Worm (Caenorhabditis elegans) whole organism, L4 larva: ENCODE measurements around the gene srj-25.
A peak's percentile ranks its signal among the peaks of the same experiment; 100 is the strongest.

ENCODE experiments used
- D1046.2 ChIP-seq: fragments of 200-800 bp; sonication (Bioruptor generic); IDR thresholded peaks from 2 replicates; pipeline ENCODE4 v1.3.6; 2022; ENCODE audit warnings: missing genetic modification characterization, missing compliant biosample characterization
- F26F4.8 ChIP-seq: fragments of 200-800 bp; sonication (Bioruptor generic); conservative IDR thresholded peaks from 2 replicates; pipeline ENCODE4 v1.3.6; 2022; ENCODE audit warnings: missing genetic modification characterization, missing compliant biosample characterization
- F37D6.2 ChIP-seq: sonication (generic microtip); optimal IDR thresholded peaks from 2 replicates; lab custom pipeline; 2016; ENCODE audit warnings: mild to moderate bottlenecking, missing genetic modification characterization, missing compliant biosample characterization
- F49E8.2 ChIP-seq: sonication (generic microtip); optimal IDR thresholded peaks from 2 replicates; lab custom pipeline; 2016; ENCODE audit warnings: missing compliant biosample characterization, mild to moderate bottlenecking, missing genetic modification characterization, borderline replicate concordance
- Y105C5A.15 ChIP-seq: fragments of 200-800 bp; sonication (Bioruptor generic); IDR thresholded peaks from 2 replicates; pipeline ENCODE4 v1.3.6; 2022; ENCODE audit warnings: missing genetic modification characterization, missing compliant biosample characterization
- Y48G9A.11 ChIP-seq: fragments of 200-800 bp; sonication (Bioruptor generic); IDR thresholded peaks from 2 replicates; pipeline ENCODE4 v1.3.6; 2022; ENCODE audit warnings: missing genetic modification reagents, missing genetic modification characterization, missing compliant biosample characterization
- ZK337.2 ChIP-seq: fragments of 200-800 bp; sonication (Bioruptor generic); IDR thresholded peaks from 2 replicates; pipeline ENCODE4 v1.3.6; 2022; ENCODE audit warnings: missing genetic modification reagents, missing genetic modification characterization, missing compliant biosample characterization
- ZK546.5 ChIP-seq, 2 experiments: sonication (generic microtip); optimal IDR thresholded peaks; 2 replicates each; lab custom pipeline; 2017; ENCODE audit warnings: missing biosample characterization in 2 of 2, missing genetic modification characterization in 2 of 2
- aha-1 ChIP-seq: fragments of 150-350 bp; peaks from one replicate; lab custom pipeline; 2014; ENCODE audit warnings: missing biosample characterization, missing genetic modification characterization
- aly-2 ChIP-seq: sonication (generic microtip); optimal IDR thresholded peaks from 2 replicates; lab custom pipeline; 2018; ENCODE audit warnings: missing biosample characterization, missing genetic modification characterization
- ama-1 ChIP-seq: fragments of 150-350 bp; optimal IDR thresholded peaks from 2 replicates; lab custom pipeline; 2014; ENCODE audit warnings: inconsistent platforms, mixed read lengths
- ceh-28 ChIP-seq: fragments of 150-350 bp; optimal IDR thresholded peaks from 2 replicates; lab custom pipeline; 2014; ENCODE audit warnings: missing biosample characterization, missing genetic modification reagents, missing genetic modification characterization
- ceh-32 ChIP-seq: sonication (generic microtip); optimal IDR thresholded peaks from 2 replicates; lab custom pipeline; 2016; ENCODE audit warnings: mild to moderate bottlenecking, missing genetic modification characterization, missing compliant biosample characterization; ENCODE audit not compliant: poor library complexity
- ces-1 ChIP-seq: fragments of 150-350 bp; sonication (generic microtip); optimal IDR thresholded peaks from 4 replicates; lab custom pipeline; 2014; ENCODE audit warnings: missing biosample characterization, missing genetic modification reagents, missing genetic modification characterization
- ctbp-1 ChIP-seq: fragments of 200-800 bp; sonication (Bioruptor generic); IDR thresholded peaks from 2 replicates; pipeline ENCODE4 v1.3.6; 2022; ENCODE audit warnings: missing genetic modification reagents, missing genetic modification characterization, missing compliant biosample characterization
- daf-12 ChIP-seq: fragments of 150-350 bp; optimal IDR thresholded peaks from 2 replicates; lab custom pipeline; 2014; ENCODE audit warnings: missing biosample characterization, missing genetic modification reagents, missing genetic modification characterization
- daf-16 ChIP-seq, 3 experiments: sonication (generic microtip); optimal IDR thresholded peaks; 2 replicates each; lab custom pipeline; 2016 to 2017; ENCODE audit warnings: missing genetic modification characterization in 3 of 3, missing genetic modification reagents in 3 of 3, mild to moderate bottlenecking in 2 of 3, missing compliant biosample characterization in 2 of 3, missing biosample characterization in 1 of 3, moderate library complexity in 1 of 3
- daf-19 ChIP-seq: fragments of 200-800 bp; sonication (Bioruptor generic); conservative IDR thresholded peaks from 2 replicates; pipeline ENCODE4 v1.3.6; 2022; ENCODE audit warnings: missing genetic modification characterization, missing compliant biosample characterization
- dmd-8 ChIP-seq: fragments of 200-800 bp; sonication (Bioruptor generic); IDR thresholded peaks from 2 replicates; pipeline ENCODE4 v1.3.6; 2022; ENCODE audit warnings: missing genetic modification characterization, missing compliant biosample characterization
- dmd-9 ChIP-seq: fragments of 200-800 bp; sonication (Bioruptor generic); IDR thresholded peaks from 2 replicates; pipeline ENCODE4 v1.3.6; 2022; ENCODE audit warnings: missing genetic modification reagents, missing genetic modification characterization, missing compliant biosample characterization
- dpl-1 ChIP-seq: fragments of 150-350 bp; optimal IDR thresholded peaks from 2 replicates; lab custom pipeline; 2014; ENCODE audit warnings: missing biosample characterization, missing genetic modification reagents, missing genetic modification characterization
- dve-1 ChIP-seq: sonication (generic microtip); optimal IDR thresholded peaks from 2 replicates; lab custom pipeline; 2017; ENCODE audit warnings: antibody characterized with exemption, mild to moderate bottlenecking, missing genetic modification characterization, missing compliant biosample characterization; ENCODE audit not compliant: insufficient read depth
- hif-1 ChIP-seq, 2 experiments: sonication (generic microtip); optimal IDR thresholded peaks; 2 replicates each; lab custom pipeline; 2016 to 2017; ENCODE audit warnings: missing compliant biosample characterization in 2 of 2, missing genetic modification characterization in 2 of 2, missing genetic modification reagents in 2 of 2, missing genotype in 2 of 2, mild to moderate bottlenecking in 1 of 2
- hmg-1.1 ChIP-seq: fragments of 200-800 bp; sonication (Bioruptor generic); IDR thresholded peaks from 2 replicates; pipeline ENCODE4 v1.3.6; 2022; ENCODE audit warnings: missing genetic modification reagents, missing genetic modification characterization, missing compliant biosample characterization
- lin-1 ChIP-seq: fragments of 200-800 bp; sonication (Bioruptor generic); IDR thresholded peaks from 2 replicates; pipeline ENCODE4 v1.3.6; 2022; ENCODE audit warnings: missing genetic modification reagents, missing genetic modification characterization, missing compliant biosample characterization
- lin-29 ChIP-seq: fragments of 200-800 bp; sonication (Bioruptor generic); IDR thresholded peaks from 2 replicates; pipeline ENCODE4 v1.3.6; 2022; ENCODE audit warnings: missing genetic modification reagents, missing genetic modification characterization, missing compliant biosample characterization
- lin-39 ChIP-seq: fragments of 150-350 bp; optimal IDR thresholded peaks from 2 replicates; lab custom pipeline; 2014; ENCODE audit warnings: missing biosample characterization, missing genetic modification reagents, missing genetic modification characterization
- lir-3 ChIP-seq: sonication (generic microtip); optimal IDR thresholded peaks from 2 replicates; lab custom pipeline; 2016; ENCODE audit warnings: mild to moderate bottlenecking, missing genetic modification characterization, missing compliant biosample characterization
- madf-5 ChIP-seq, 2 experiments: fragments of 200-800 bp; sonication (Bioruptor generic); IDR thresholded peaks; 2 replicates each; pipeline ENCODE4 v1.3.6; 2022; ENCODE audit warnings: missing compliant biosample characterization in 2 of 2, missing genetic modification characterization in 2 of 2
- mdt-29 ChIP-seq: fragments of 200-800 bp; sonication (Bioruptor generic); IDR thresholded peaks from 2 replicates; pipeline ENCODE4 v1.3.6; 2022; ENCODE audit warnings: missing genetic modification reagents, missing genetic modification characterization, missing compliant biosample characterization
- mes-2 ChIP-seq: sonication (generic microtip); optimal IDR thresholded peaks from 2 replicates; lab custom pipeline; 2016; ENCODE audit warnings: missing genotype, mild to moderate bottlenecking, missing genetic modification characterization, missing compliant biosample characterization; ENCODE audit not compliant: poor library complexity, severe bottlenecking
- mxl-2 ChIP-seq: fragments of 200-800 bp; sonication (Bioruptor generic); conservative IDR thresholded peaks from 2 replicates; pipeline ENCODE4 v1.3.6; 2022; ENCODE audit warnings: missing genetic modification reagents, missing genetic modification characterization, missing compliant biosample characterization
- nhr-10 ChIP-seq: fragments of 150-350 bp; optimal IDR thresholded peaks from 2 replicates; lab custom pipeline; 2014; ENCODE audit warnings: missing biosample characterization, missing genetic modification characterization
- nhr-237 ChIP-seq: sonication (generic microtip); optimal IDR thresholded peaks from 2 replicates; lab custom pipeline; 2017; ENCODE audit warnings: missing biosample characterization, missing genetic modification characterization
- nhr-25 ChIP-seq: sonication (generic microtip); optimal IDR thresholded peaks from 2 replicates; lab custom pipeline; 2017; ENCODE audit warnings: missing genetic modification characterization, mild to moderate bottlenecking, missing compliant biosample characterization, antibody characterized with exemption, moderate library complexity, borderline replicate concordance; ENCODE audit not compliant: insufficient read depth
- nhr-42 ChIP-seq: fragments of 200-800 bp; sonication (Bioruptor generic); IDR thresholded peaks from 2 replicates; pipeline ENCODE4 v1.3.6; 2022; ENCODE audit warnings: missing genetic modification characterization, missing compliant biosample characterization
- nhr-76 ChIP-seq: fragments of 150-350 bp; optimal IDR thresholded peaks from 2 replicates; lab custom pipeline; 2014; ENCODE audit warnings: missing biosample characterization, missing genetic modification characterization
- pha-4 ChIP-seq, 2 experiments: fragments of 150-350 bp in 1 of 2; fragments of 200-800 bp in 1 of 2; sonication (Bioruptor generic) in 1 of 2; IDR thresholded peaks in 1 of 2; optimal IDR thresholded peaks in 1 of 2; 2 replicates each; pipeline versions ENCODE4 v1.3.6 to Lab custom; 2014 to 2022; ENCODE audit warnings: missing genetic modification characterization in 2 of 2, missing genetic modification reagents in 2 of 2, missing biosample characterization in 1 of 2, missing compliant biosample characterization in 1 of 2
- set-16 ChIP-seq: fragments of 200-800 bp; sonication (Bioruptor generic); IDR thresholded peaks from 2 replicates; pipeline ENCODE4 v1.3.6; 2022; ENCODE audit warnings: missing genetic modification reagents, missing genetic modification characterization, missing compliant biosample characterization
- skn-1 ChIP-seq: fragments of 150-350 bp; optimal IDR thresholded peaks from 2 replicates; lab custom pipeline; 2014; ENCODE audit warnings: missing biosample characterization, missing genetic modification characterization
- snpc-4 ChIP-seq: fragments of 150-350 bp; optimal IDR thresholded peaks from 2 replicates; lab custom pipeline; 2014; ENCODE audit warnings: missing biosample characterization, missing genetic modification characterization
- spr-3 ChIP-seq: fragments of 200-800 bp; sonication (Bioruptor generic); optimal IDR thresholded peaks from 2 replicates; lab custom pipeline; 2018; ENCODE audit warnings: mild to moderate bottlenecking, missing genetic modification characterization, missing compliant biosample characterization
- tra-1 ChIP-seq: fragments of 200-800 bp; sonication (Bioruptor generic); IDR thresholded peaks from 2 replicates; pipeline ENCODE4 v1.3.6; 2022; ENCODE audit warnings: missing genetic modification reagents, missing genetic modification characterization, missing compliant biosample characterization
- unc-62 ChIP-seq, 3 experiments: fragments of 150-350 bp in 1 of 3; sonication (generic microtip); optimal IDR thresholded peaks in 2 of 3; peaks in 1 of 3; 1 replicate in 1 of 3; 2 replicates in 2 of 3; lab custom pipeline; 2014 to 2017; ENCODE audit warnings: missing biosample characterization in 3 of 3, missing genetic modification characterization in 3 of 3, missing genetic modification reagents in 3 of 3, missing genotype in 1 of 3
- zfp-3 ChIP-seq: fragments of 200-800 bp; sonication (Bioruptor generic); conservative IDR thresholded peaks from 2 replicates; pipeline ENCODE4 v1.3.6; 2022; ENCODE audit warnings: missing genetic modification reagents, missing genetic modification characterization, missing compliant biosample characterization
- zip-11 ChIP-seq: fragments of 200-800 bp; sonication (Bioruptor generic); IDR thresholded peaks from 2 replicates; pipeline ENCODE4 v1.3.6; 2022; ENCODE audit warnings: missing genetic modification characterization, missing compliant biosample characterization

srj-25 gene

DNA sequence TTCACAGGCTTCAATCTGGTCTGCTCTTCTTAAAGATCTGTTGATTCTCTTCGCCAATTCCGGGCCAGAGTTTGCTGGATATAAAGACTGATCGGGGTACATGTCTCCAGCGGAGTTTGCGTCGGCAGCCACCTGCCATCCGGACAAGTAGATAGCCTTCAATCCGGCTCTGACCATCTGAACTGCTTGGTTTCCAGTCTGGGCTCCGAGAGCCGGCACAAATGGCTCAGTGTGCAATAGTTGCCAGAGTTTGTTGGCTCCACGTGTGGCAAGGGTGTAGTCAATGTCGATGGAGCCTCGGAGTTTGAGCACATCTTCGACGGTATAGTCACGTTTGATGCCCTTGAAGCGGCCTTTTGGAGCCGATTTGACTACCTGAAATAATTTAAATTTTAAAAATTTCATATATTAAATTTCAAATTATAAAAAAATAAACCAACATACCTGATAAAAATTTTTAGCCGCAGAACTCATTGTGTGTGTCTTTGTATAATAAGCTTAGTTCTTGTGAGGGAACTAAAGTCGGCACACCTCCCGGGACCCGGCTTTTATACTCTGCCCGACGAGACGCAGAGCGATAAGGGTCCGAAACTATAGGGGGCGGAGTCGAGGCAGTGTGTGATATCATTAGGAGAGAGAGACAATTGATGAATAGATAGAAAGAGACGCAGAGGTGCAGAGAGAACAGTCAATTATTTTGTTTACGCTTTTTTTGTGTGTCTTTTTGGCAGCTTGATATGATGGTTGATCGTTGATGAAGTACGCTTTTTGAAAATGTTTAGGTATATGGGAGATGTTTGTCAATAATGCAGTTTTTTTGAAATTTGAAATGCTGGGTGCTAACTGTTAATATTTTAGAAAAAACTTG, 8.4 kb downstream of the srj-25 start, which contains the start of the genes icl-1 and srh-2 (continued):
- no peak for TF ChIP-seq F49E8.2 (tag; lab: Kevin White, UChicago)
- TF ChIP-seq daf-19 (GFP tag; lab: Robert Waterston, UW) = peak; percentile 68; the same call in 1 of the 2 replicates
- no peak for TF ChIP-seq nhr-237 (tag; lab: Kevin White, UChicago)
- peak; percentile 6 for TF ChIP-seq ctbp-1
- TF ChIP-seq hmg-1.1 = peak; percentile 42; the same call in 1 of the 2 replicates
- peak; percentile 64 for TF ChIP-seq nhr-10
- 0 out of 4 replicates have a peak, but pooled peaks of 1 of the 2 experiments have one; percentile 25 for TF ChIP-seq madf-5 (GFP tag; IDR thresholded peaks at IDR 0.05; lab: Robert Waterston, UW)
- TF ChIP-seq aly-2 (tag; lab: Kevin White, UChicago) = no peak
- no peak for TF ChIP-seq Y105C5A.15 (GFP tag; lab: Robert Waterston, UW)
- no peak for TF ChIP-seq ces-1 (GFP tag; lab: Kevin White, UChicago)
- TF ChIP-seq zfp-3 (GFP tag; lab: Robert Waterston, UW) = peak; percentile 48
- peak; percentile 48 for TF ChIP-seq spr-3 (GFP tag; lab: Kevin White, UChicago)
- peak; percentile 55 for TF ChIP-seq mes-2 (tag; lab: Kevin White, UChicago)
- TF ChIP-seq aha-1 (tag; lab: Kevin White, UChicago) = peak; percentile 90
- TF ChIP-seq ZK337.2 (GFP tag; lab: Robert Waterston, UW) = no peak
- no peak for TF ChIP-seq ZK546.5 (tag; optimal IDR thresholded peaks at IDR 0.05; lab: Kevin White, UChicago)
- TF ChIP-seq Y48G9A.11 (GFP tag; lab: Robert Waterston, UW) = no peak
- TF ChIP-seq lin-39 = no peak
- TF ChIP-seq ceh-32 (tag; lab: Kevin White, UChicago) = no peak
- TF ChIP-seq mxl-2 (GFP tag; lab: Robert Waterston, UW) = no peak
- TF ChIP-seq hif-1 (tag; optimal IDR thresholded peaks at IDR 0.05; lab: Kevin White, UChicago) = no peak
- no peak for TF ChIP-seq unc-62 (GFP tag; optimal IDR thresholded peaks at IDR 0.05 in 1 of 2; lab: Kevin White, UChicago)
- no peak for TF ChIP-seq unc-62 (tag; optimal IDR thresholded peaks at IDR 0.05; lab: Kevin White, UChicago)
- TF ChIP-seq ceh-28 = no peak
- peak; percentile 85 for TF ChIP-seq dve-1 (tag; lab: Kevin White, UChicago)
- TF ChIP-seq F37D6.2 (tag; lab: Kevin White, UChicago) = no peak
- TF ChIP-seq lin-29 (GFP tag; lab: Robert Waterston, UW) = peak; percentile 38; the same call in 1 of the 2 replicates
- TF ChIP-seq D1046.2 = no peak; the same call in 1 of the 2 replicates
- no peak for TF ChIP-seq lir-3 (tag; lab: Kevin White, UChicago)
- no peak for TF ChIP-seq nhr-76 (tag; lab: Kevin White, UChicago)
- no peak; the same call in 1 of the 2 replicates for TF ChIP-seq tra-1 (GFP tag; lab: Robert Waterston, UW)
- TF ChIP-seq nhr-25 (tag; lab: Kevin White, UChicago) = no peak
- TF ChIP-seq dmd-9 = no peak
- TF ChIP-seq daf-16 (GFP tag; optimal IDR thresholded peaks at IDR 0.05; lab: Kevin White, UChicago) = peak; percentile 50 to 83
- TF ChIP-seq daf-16 (tag; optimal IDR thresholded peaks at IDR 0.05; lab: Kevin White, UChicago) = peak; percentile 97
- no peak for TF ChIP-seq snpc-4 (tag; lab: Kevin White, UChicago)
- TF ChIP-seq dmd-8 (GFP tag; lab: Robert Waterston, UW) = no peak; the same call in 1 of the 2 replicates
- TF ChIP-seq set-16 (GFP tag; lab: Robert Waterston, UW) = peak; percentile 76
- TF ChIP-seq zip-11 (GFP tag; lab: Robert Waterston, UW) = 0 out of 2 replicates have a peak, but pooled peaks have one; percentile 16
- 0 out of 2 replicates have a peak, but pooled peaks have one; percentile 23 for TF ChIP-seq lin-1 (GFP tag; lab: Robert Waterston, UW)
- peak; percentile 1 for TF ChIP-seq dpl-1
- TF ChIP-seq pha-4 (GFP tag; IDR thresholded peaks at IDR 0.05; lab: Robert Waterston, UW) = peak; percentile 43; the same call in 1 of the 2 replicates
- TF ChIP-seq pha-4 (tag; optimal IDR thresholded peaks at IDR 0.05; lab: Kevin White, UChicago) = no peak
- TF ChIP-seq nhr-42 (GFP tag; lab: Robert Waterston, UW) = 0 out of 2 replicates have a peak, but pooled peaks have one; percentile 46
- TF ChIP-seq skn-1 (tag; lab: Kevin White, UChicago) = no peak
- TF ChIP-seq daf-12 = no peak
- no peak for TF ChIP-seq F26F4.8 (GFP tag; lab: Robert Waterston, UW)
- TF ChIP-seq ama-1 = peak; percentile 95
- peak; percentile 48; the same call in 1 of the 2 replicates for TF ChIP-seq mdt-29 (GFP tag; lab: Robert Waterston, UW)
